Worm (Caenorhabditis elegans) whole organism, L2 larva: ENCODE results near the gene che-10.

Source experiments
- C34F6.9 ChIP-seq: fragments of 150-350 bp; optimal IDR thresholded peaks from 2 replicates; lab custom pipeline; 2014; ENCODE audit warnings: missing biosample characterization, missing genetic modification characterization
- F13H6.1 ChIP-seq: sonication (generic microtip); optimal IDR thresholded peaks from 2 replicates; lab custom pipeline; 2016; ENCODE audit warnings: missing genetic modification characterization, missing compliant biosample characterization
- Y55F3AM.14 ChIP-seq: fragments of 200-800 bp; sonication (Bioruptor generic); optimal IDR thresholded peaks from 2 replicates; lab custom pipeline; 2018; ENCODE audit warnings: mild to moderate bottlenecking, missing genetic modification characterization, missing compliant biosample characterization
- ZK546.5 ChIP-seq: sonication (generic microtip); optimal IDR thresholded peaks from 2 replicates; lab custom pipeline; 2017; ENCODE audit warnings: missing biosample characterization, missing genetic modification characterization
- alr-1 ChIP-seq: fragments of 150-350 bp; optimal IDR thresholded peaks from 2 replicates; lab custom pipeline; 2014; ENCODE audit warnings: missing biosample characterization, missing genetic modification characterization
- aly-2 ChIP-seq: fragments of 150-350 bp; optimal IDR thresholded peaks from 2 replicates; lab custom pipeline; 2014; ENCODE audit warnings: missing biosample characterization, missing genetic modification characterization
- ama-1 ChIP-seq: fragments of 150-350 bp; optimal IDR thresholded peaks from 2 replicates; lab custom pipeline; 2018; ENCODE audit warnings: inconsistent platforms
- blmp-1 ChIP-seq: sonication (generic microtip); optimal IDR thresholded peaks from 2 replicates; lab custom pipeline; 2017; ENCODE audit warnings: missing genetic modification characterization, mild to moderate bottlenecking, missing compliant biosample characterization, antibody characterized with exemption, moderate library complexity; ENCODE audit not compliant: insufficient read depth
- ceh-16 ChIP-seq: fragments of 150-350 bp; optimal IDR thresholded peaks from 2 replicates; lab custom pipeline; 2014; ENCODE audit warnings: missing biosample characterization, missing genetic modification characterization
- crh-2 ChIP-seq: sonication (generic microtip); optimal IDR thresholded peaks from 2 replicates; lab custom pipeline; 2017; ENCODE audit warnings: missing biosample characterization, missing genetic modification characterization
- dmd-4 ChIP-seq: sonication (generic microtip); optimal IDR thresholded peaks from 2 replicates; lab custom pipeline; 2017; ENCODE audit warnings: missing biosample characterization, missing genetic modification characterization
- egl-27 ChIP-seq: sonication (generic microtip); optimal IDR thresholded peaks from 3 replicates; lab custom pipeline; 2017; ENCODE audit warnings: missing biosample characterization, missing genetic modification reagents, missing genetic modification characterization
- fos-1 ChIP-seq: fragments of 150-350 bp; optimal IDR thresholded peaks from 2 replicates; lab custom pipeline; 2014; ENCODE audit warnings: missing biosample characterization, missing genetic modification characterization
- gmeb-1 ChIP-seq: fragments of 150-350 bp; optimal IDR thresholded peaks from 2 replicates; lab custom pipeline; 2014; ENCODE audit warnings: missing biosample characterization, missing genetic modification characterization
- lin-11 ChIP-seq: fragments of 150-350 bp; sonication (generic microtip); optimal IDR thresholded peaks from 2 replicates; lab custom pipeline; 2014; ENCODE audit warnings: missing biosample characterization, missing genetic modification characterization, inconsistent platforms, mixed read lengths
- lin-13 ChIP-seq: fragments of 150-350 bp; optimal IDR thresholded peaks from 2 replicates; lab custom pipeline; 2014; ENCODE audit warnings: missing biosample characterization, missing genetic modification reagents, missing genetic modification characterization
- lin-39 ChIP-seq: fragments of 150-350 bp; optimal IDR thresholded peaks from 2 replicates; lab custom pipeline; 2014; ENCODE audit warnings: missing biosample characterization, missing genetic modification reagents, missing genetic modification characterization
- lsy-2 ChIP-seq, 2 experiments: fragments of 150-350 bp in 1 of 2; sonication (generic microtip) in 1 of 2; optimal IDR thresholded peaks; 2 replicates each; lab custom pipeline; 2014 to 2017; ENCODE audit warnings: missing biosample characterization in 2 of 2, missing genetic modification characterization in 2 of 2
- mab-5 ChIP-seq: fragments of 150-350 bp; optimal IDR thresholded peaks from 2 replicates; lab custom pipeline; 2014; ENCODE audit warnings: missing biosample characterization, missing genetic modification characterization
- mbf-1 ChIP-seq: sonication (generic microtip); optimal IDR thresholded peaks from 2 replicates; lab custom pipeline; 2017; ENCODE audit warnings: missing biosample characterization, missing genetic modification characterization
- mdl-1 ChIP-seq, 2 experiments: fragments of 150-350 bp in 1 of 2; sonication (generic microtip) in 1 of 2; optimal IDR thresholded peaks; 2 replicates each; lab custom pipeline; 2017; ENCODE audit warnings: missing biosample characterization in 2 of 2, missing genetic modification characterization in 2 of 2
- nhr-10 ChIP-seq: sonication (generic microtip); optimal IDR thresholded peaks from 2 replicates; lab custom pipeline; 2017; ENCODE audit warnings: missing biosample characterization, missing genetic modification characterization
- nhr-11 ChIP-seq: fragments of 150-350 bp; optimal IDR thresholded peaks from 2 replicates; lab custom pipeline; 2014; ENCODE audit warnings: missing biosample characterization, missing genetic modification characterization
- nhr-129 ChIP-seq: fragments of 150-350 bp; optimal IDR thresholded peaks from 2 replicates; lab custom pipeline; 2014; ENCODE audit warnings: missing biosample characterization, missing genetic modification characterization
- nhr-21 ChIP-seq: fragments of 150-350 bp; optimal IDR thresholded peaks from 2 replicates; lab custom pipeline; 2014; ENCODE audit warnings: missing biosample characterization, missing genetic modification characterization
- nhr-23 ChIP-seq: fragments of 150-350 bp; optimal IDR thresholded peaks from 2 replicates; lab custom pipeline; 2014; ENCODE audit warnings: missing biosample characterization, missing genetic modification reagents, missing genetic modification characterization
- nhr-237 ChIP-seq: fragments of 150-350 bp; optimal IDR thresholded peaks from 2 replicates; lab custom pipeline; 2014; ENCODE audit warnings: missing biosample characterization, missing genetic modification characterization
- nhr-25 ChIP-seq: fragments of 150-350 bp; sonication (generic microtip); optimal IDR thresholded peaks from 3 replicates; lab custom pipeline; 2014; ENCODE audit warnings: missing biosample characterization, missing genetic modification characterization
- nhr-6 ChIP-seq: fragments of 150-350 bp; optimal IDR thresholded peaks from 2 replicates; lab custom pipeline; 2014; ENCODE audit warnings: missing biosample characterization, missing genetic modification characterization
- skn-1 ChIP-seq: sonication (generic microtip); optimal IDR thresholded peaks from 2 replicates; lab custom pipeline; 2017; ENCODE audit warnings: missing biosample characterization, missing genetic modification characterization
- sma-3 ChIP-seq: sonication (generic microtip); optimal IDR thresholded peaks from 2 replicates; lab custom pipeline; 2016; ENCODE audit warnings: missing genetic modification reagents, missing genetic modification characterization, missing compliant biosample characterization
- snpc-4 ChIP-seq: fragments of 150-350 bp; optimal IDR thresholded peaks from 2 replicates; lab custom pipeline; 2014; ENCODE audit warnings: missing biosample characterization, missing genetic modification characterization
- unc-39 ChIP-seq: fragments of 150-350 bp; optimal IDR thresholded peaks from 2 replicates; lab custom pipeline; 2014; ENCODE audit warnings: missing biosample characterization, missing genetic modification characterization
- unc-55 ChIP-seq: fragments of 150-350 bp; sonication (generic microtip); optimal IDR thresholded peaks from 3 replicates; lab custom pipeline; 2014; ENCODE audit warnings: missing biosample characterization, missing genetic modification reagents, missing genetic modification characterization
- zag-1 ChIP-seq: fragments of 150-350 bp; optimal IDR thresholded peaks from 2 replicates; lab custom pipeline; 2014; ENCODE audit warnings: missing biosample characterization, missing genetic modification characterization
- ztf-1 ChIP-seq: fragments of 200-800 bp; sonication (Bioruptor generic); conservative IDR thresholded peaks from 2 replicates; pipeline ENCODE4 v1.3.6; 2022; ENCODE audit warnings: missing genetic modification characterization, missing compliant biosample characterization

Gene che-10

ce11 chrII:4650072-4650471, 11.9 kb upstream of the che-10 start:
- TF ChIP-seq ceh-16 = no peak
- TF ChIP-seq skn-1 = no peak
- TF ChIP-seq snpc-4 (tag; lab: Kevin White, UChicago) = no peak
- TF ChIP-seq Y55F3AM.14 (GFP tag; lab: Kevin White, UChicago) = no peak

ce11 chrII:4648785-4649184, 10.6 kb upstream of the che-10 start, which contains the start of gene lgc-27:
Gene lgc-27, plus strand, starts transcription at chrII:4649085.
- TF ChIP-seq nhr-237 (tag; lab: Kevin White, UChicago) (no peak), nhr-129 (tag; lab: Kevin White, UChicago) (no peak), nhr-10 (tag; lab: Kevin White, UChicago) (no peak), nhr-23 (no peak), ZK546.5 (tag; lab: Kevin White, UChicago) (no peak), ceh-16 (no peak), nhr-21 (tag; lab: Kevin White, UChicago) (no peak), aly-2 (no peak), Y55F3AM.14 (GFP tag; lab: Kevin White, UChicago) (no peak), lin-13 (GFP tag; lab: Kevin White, UChicago) (no peak), dmd-4 (tag; lab: Kevin White, UChicago) (no peak), zag-1 (tag; lab: Kevin White, UChicago) (no peak), ztf-1 (GFP tag; lab: Robert Waterston, UW) (no peak), sma-3 (no peak), C34F6.9 (tag; lab: Kevin White, UChicago) (no peak), unc-39 (tag; lab: Kevin White, UChicago) (no peak), nhr-6 (tag; lab: Kevin White, UChicago) (no peak), nhr-25 (no peak), F13H6.1 (tag; lab: Kevin White, UChicago) (no peak), crh-2 (tag; lab: Kevin White, UChicago) (no peak)

ce11 chrII:4640748-4641147, 2.6 kb upstream of the che-10 start:
- TF ChIP-seq skn-1 (no peak), unc-55 (GFP tag; lab: Kevin White, UChicago) (peak; percentile 47), C34F6.9 (tag; lab: Kevin White, UChicago) (peak; percentile 37)

ce11 chrII:4638891-4639290, 750 bp upstream of the che-10 start:
- TF ChIP-seq mab-5 (tag; lab: Kevin White, UChicago) (no peak), nhr-237 (tag; lab: Kevin White, UChicago) (no peak), lsy-2 (tag; optimal IDR thresholded peaks at IDR 0.05; lab: Kevin White, UChicago) (no peak), mdl-1 (tag; optimal IDR thresholded peaks at IDR 0.05; lab: Kevin White, UChicago) (no peak), crh-2 (tag; lab: Kevin White, UChicago) (no peak), snpc-4 (tag; lab: Kevin White, UChicago) (no peak), zag-1 (tag; lab: Kevin White, UChicago) (no peak), skn-1 (no peak), lin-11 (no peak), unc-55 (GFP tag; lab: Kevin White, UChicago) (no peak), sma-3 (no peak), lin-39 (tag; lab: Kevin White, UChicago) (no peak), fos-1 (no peak), alr-1 (tag; lab: Kevin White, UChicago) (no peak), ZK546.5 (tag; lab: Kevin White, UChicago) (no peak), ceh-16 (no peak)

- TF ChIP-seq snpc-4 (tag; lab: Kevin White, UChicago) (no peak), nhr-25 (no peak), dmd-4 (tag; lab: Kevin White, UChicago) (no peak), gmeb-1 (no peak), nhr-21 (tag; lab: Kevin White, UChicago) (no peak), lin-11 (no peak), blmp-1 (no peak), nhr-6 (tag; lab: Kevin White, UChicago) (no peak), nhr-11 (tag; lab: Kevin White, UChicago) (no peak), unc-55 (GFP tag; lab: Kevin White, UChicago) (no peak), egl-27 (tag; lab: Kevin White, UChicago) (no peak), nhr-10 (tag; lab: Kevin White, UChicago) (no peak), aly-2 (no peak), unc-39 (tag; lab: Kevin White, UChicago) (no peak), lin-39 (tag; lab: Kevin White, UChicago) (no peak), ama-1 (lab: Kevin White, UChicago) (no peak), mbf-1 (no peak)
These were observed 6.7 kb downstream of the che-10 start for ce11 chrII:4631479-4631878.
